Fruit fly (Drosophila melanogaster) whole organism, prepupa: ENCODE results near the gene CG31278.
A peak's percentile ranks its signal among the peaks of the same experiment; 100 is the strongest.

Experiments
- Blimp-1 ChIP-seq: fragments of 200-800 bp; sonication (Bioruptor generic); optimal IDR thresholded peaks from 3 replicates; lab custom pipeline; 2017; ENCODE audit warnings: missing biosample characterization, missing genetic modification characterization, mild to moderate bottlenecking, moderate library complexity, missing genetic modification reagents
- CG10631 ChIP-seq: fragments of 200-800 bp; sonication (Bioruptor generic); optimal IDR thresholded peaks from 2 replicates; lab custom pipeline; 2016; ENCODE audit warnings: missing biosample characterization, missing genetic modification characterization
- CG10669 ChIP-seq: fragments of 200-800 bp; sonication (Bioruptor generic); optimal IDR thresholded peaks from 3 replicates; lab custom pipeline; 2018; ENCODE audit warnings: missing biosample characterization, mild to moderate bottlenecking, missing genetic modification characterization, moderate library complexity
- CG11294 ChIP-seq: fragments of 200-800 bp; sonication (Bioruptor generic); IDR thresholded peaks from 2 replicates; pipeline ENCODE4 v1.3.6; 2022; ENCODE audit warnings: missing biosample characterization, missing genetic modification characterization
- CG11762 ChIP-seq: fragments of 200-800 bp; sonication (Bioruptor generic); optimal IDR thresholded peaks from 3 replicates; lab custom pipeline; 2016; ENCODE audit warnings: missing biosample characterization, missing genetic modification characterization; ENCODE audit not compliant: insufficient read depth
- CG11902 ChIP-seq: fragments of 200-800 bp; sonication (Bioruptor generic); optimal IDR thresholded peaks from 3 replicates; lab custom pipeline; 2016; ENCODE audit warnings: missing biosample characterization, missing genetic modification characterization
- CG1621 ChIP-seq: fragments of 200-800 bp; sonication (Bioruptor generic); optimal IDR thresholded peaks from 3 replicates; lab custom pipeline; 2018; ENCODE audit warnings: missing biosample characterization, mild to moderate bottlenecking, missing genetic modification characterization
- CG16779 ChIP-seq: fragments of 200-800 bp; sonication (Bioruptor generic); optimal IDR thresholded peaks from 3 replicates; lab custom pipeline; 2017; ENCODE audit warnings: missing biosample characterization, mild to moderate bottlenecking, missing genetic modification characterization
- CG32006 ChIP-seq: fragments of 200-800 bp; sonication (Bioruptor generic); optimal IDR thresholded peaks from 3 replicates; lab custom pipeline; 2017; ENCODE audit warnings: missing biosample characterization, mild to moderate bottlenecking, missing genetic modification characterization
- CG34406 ChIP-seq: fragments of 200-800 bp; sonication (Bioruptor generic); optimal IDR thresholded peaks from 3 replicates; lab custom pipeline; 2016; ENCODE audit warnings: missing biosample characterization, missing genetic modification characterization
- CG4318 ChIP-seq: fragments of 200-800 bp; sonication (Bioruptor generic); optimal IDR thresholded peaks from 3 replicates; lab custom pipeline; 2017; ENCODE audit warnings: missing biosample characterization, mild to moderate bottlenecking, missing genetic modification characterization
- CG6163 ChIP-seq: fragments of 200-800 bp; sonication (Bioruptor generic); IDR thresholded peaks from 3 replicates; pipeline ENCODE4 v1.3.6; 2022; ENCODE audit warnings: missing biosample characterization, missing genetic modification characterization
- CG6276 ChIP-seq: fragments of 200-800 bp; sonication (Bioruptor generic); optimal IDR thresholded peaks from 2 replicates; lab custom pipeline; 2017; ENCODE audit warnings: missing biosample characterization, mild to moderate bottlenecking, missing genetic modification characterization
- CG6808 ChIP-seq: fragments of 200-800 bp; sonication (Bioruptor generic); optimal IDR thresholded peaks from 3 replicates; lab custom pipeline; 2017; ENCODE audit warnings: missing biosample characterization, missing genetic modification characterization, mild to moderate bottlenecking, moderate library complexity, missing genetic modification reagents
- CG6854 ChIP-seq: fragments of 200-800 bp; sonication (Bioruptor generic); optimal IDR thresholded peaks from 2 replicates; lab custom pipeline; 2017; ENCODE audit warnings: missing biosample characterization, mild to moderate bottlenecking, missing genetic modification characterization
- CG7368 ChIP-seq: fragments of 200-800 bp; sonication (Bioruptor generic); optimal IDR thresholded peaks from 3 replicates; lab custom pipeline; 2016; ENCODE audit warnings: missing biosample characterization, missing genetic modification characterization
- CG8119 ChIP-seq: fragments of 200-800 bp; sonication (Bioruptor generic); IDR thresholded peaks from 3 replicates; pipeline ENCODE4 v1.3.6; 2022; ENCODE audit warnings: missing biosample characterization, missing genetic modification characterization
- CG8319 ChIP-seq: fragments of 200-800 bp; sonication (Bioruptor generic); optimal IDR thresholded peaks from 3 replicates; lab custom pipeline; 2016; ENCODE audit warnings: missing biosample characterization, missing genetic modification characterization
- CG8632 ChIP-seq: fragments of 200-800 bp; sonication (Bioruptor generic); optimal IDR thresholded peaks from 3 replicates; lab custom pipeline; 2016; ENCODE audit warnings: missing biosample characterization, missing genetic modification characterization
- CG9139 ChIP-seq: fragments of 200-800 bp; sonication (Bioruptor generic); optimal IDR thresholded peaks from 3 replicates; lab custom pipeline; 2017; ENCODE audit warnings: missing biosample characterization, mild to moderate bottlenecking, missing genetic modification characterization
- Eip75B ChIP-seq: fragments of 200-800 bp; sonication (Bioruptor generic); optimal IDR thresholded peaks from 3 replicates; lab custom pipeline; 2016; ENCODE audit warnings: missing biosample characterization, missing genetic modification characterization
- Eip78C ChIP-seq: fragments of 200-800 bp; sonication (Bioruptor generic); peaks from one replicate; lab custom pipeline; 2016; ENCODE audit warnings: missing biosample characterization, missing genetic modification characterization
- Ets21C ChIP-seq: fragments of 200-800 bp; sonication (Bioruptor generic); optimal IDR thresholded peaks from 3 replicates; lab custom pipeline; 2016; ENCODE audit warnings: missing biosample characterization, missing genetic modification characterization
- Ets96B ChIP-seq: fragments of 200-800 bp; optimal IDR thresholded peaks from 2 replicates; lab custom pipeline; 2019; ENCODE audit warnings: missing biosample characterization, mild to moderate bottlenecking, missing genetic modification characterization, moderate library complexity
- Gug ChIP-seq: fragments of 200-800 bp; sonication (Bioruptor generic); IDR thresholded peaks from 2 replicates; pipeline ENCODE4 v1.3.6; 2022; ENCODE audit warnings: missing biosample characterization, missing genetic modification characterization
- Hr38 ChIP-seq: sonication (Bioruptor generic); optimal IDR thresholded peaks from 2 replicates; lab custom pipeline; 2016; ENCODE audit warnings: missing biosample characterization, missing genetic modification characterization
- Hr4 ChIP-seq: fragments of 200-800 bp; sonication (Bioruptor generic); optimal IDR thresholded peaks from 3 replicates; lab custom pipeline; 2016; ENCODE audit warnings: missing biosample characterization, missing genetic modification characterization
- Met ChIP-seq: fragments of 200-800 bp; sonication (Bioruptor generic); optimal IDR thresholded peaks from 3 replicates; lab custom pipeline; 2016; ENCODE audit warnings: missing biosample characterization, missing genetic modification characterization
- OdsH ChIP-seq: fragments of 200-800 bp; sonication (Bioruptor generic); optimal IDR thresholded peaks from 3 replicates; lab custom pipeline; 2016; ENCODE audit warnings: missing biosample characterization, missing genetic modification characterization
- Sox102F ChIP-seq: fragments of 200-800 bp; sonication (Bioruptor generic); optimal IDR thresholded peaks from 2 replicates; lab custom pipeline; 2016; ENCODE audit warnings: missing biosample characterization, mild to moderate bottlenecking, missing genetic modification characterization
- Sox14 ChIP-seq: fragments of 200-800 bp; sonication (Bioruptor generic); optimal IDR thresholded peaks from 3 replicates; lab custom pipeline; 2016; ENCODE audit warnings: missing biosample characterization, missing genetic modification characterization
- Sox15 ChIP-seq: fragments of 200-800 bp; sonication (Bioruptor generic); optimal IDR thresholded peaks from 3 replicates; lab custom pipeline; 2016; ENCODE audit warnings: missing biosample characterization, missing genetic modification characterization
- acj6 ChIP-seq: fragments of 200-800 bp; sonication (Bioruptor generic); optimal IDR thresholded peaks from 3 replicates; lab custom pipeline; 2016; ENCODE audit warnings: missing biosample characterization, missing genetic modification characterization
- cyc ChIP-seq: fragments of 200-800 bp; sonication (Bioruptor generic); optimal IDR thresholded peaks from 3 replicates; lab custom pipeline; 2016; ENCODE audit warnings: missing biosample characterization, missing genetic modification characterization
- dac ChIP-seq: fragments of 200-800 bp; sonication (Bioruptor generic); optimal IDR thresholded peaks from 2 replicates; lab custom pipeline; 2017; ENCODE audit warnings: missing biosample characterization, mild to moderate bottlenecking, missing genetic modification characterization
- dsx ChIP-seq: fragments of 200-800 bp; optimal IDR thresholded peaks from 3 replicates; lab custom pipeline; 2019; ENCODE audit warnings: missing biosample characterization, mild to moderate bottlenecking, missing genetic modification characterization, moderate library complexity; ENCODE audit not compliant: poor library complexity, severe bottlenecking
- esn ChIP-seq: fragments of 200-800 bp; sonication (Bioruptor generic); optimal IDR thresholded peaks from 2 replicates; lab custom pipeline; 2016; ENCODE audit warnings: missing biosample characterization, mild to moderate bottlenecking, missing genetic modification characterization, moderate library complexity
- fd59A ChIP-seq: fragments of 200-800 bp; sonication (Bioruptor generic); optimal IDR thresholded peaks from 2 replicates; lab custom pipeline; 2017; ENCODE audit warnings: missing biosample characterization, mild to moderate bottlenecking, missing genetic modification characterization, missing genetic modification reagents
- fd85E ChIP-seq: fragments of 200-800 bp; sonication (Bioruptor generic); optimal IDR thresholded peaks from 3 replicates; lab custom pipeline; 2016; ENCODE audit warnings: missing biosample characterization, missing genetic modification characterization
- fkh ChIP-seq: fragments of 200-800 bp; sonication (Bioruptor generic); optimal IDR thresholded peaks from 3 replicates; lab custom pipeline; 2017; ENCODE audit warnings: missing biosample characterization, mild to moderate bottlenecking, missing genetic modification characterization, moderate library complexity
- net ChIP-seq: fragments of 200-800 bp; sonication (Bioruptor generic); optimal IDR thresholded peaks from 3 replicates; lab custom pipeline; 2016; ENCODE audit warnings: missing biosample characterization, missing genetic modification characterization
- pdm3 ChIP-seq: fragments of 200-800 bp; sonication (Bioruptor generic); optimal IDR thresholded peaks from 3 replicates; lab custom pipeline; 2016; ENCODE audit warnings: missing biosample characterization, missing genetic modification characterization
- salr ChIP-seq, 2 experiments: fragments of 200-800 bp; sonication (Bioruptor generic); optimal IDR thresholded peaks; 3 replicates each; lab custom pipeline; 2016 to 2018; ENCODE audit warnings: missing biosample characterization in 2 of 2, missing genetic modification characterization in 2 of 2, mild to moderate bottlenecking in 1 of 2
- spab ChIP-seq: fragments of 200-800 bp; sonication (Bioruptor generic); optimal IDR thresholded peaks from 2 replicates; lab custom pipeline; 2017; ENCODE audit warnings: missing biosample characterization, mild to moderate bottlenecking, missing genetic modification characterization, missing genetic modification reagents
- ss ChIP-seq, 2 experiments: fragments of 200-800 bp; sonication (Bioruptor generic); optimal IDR thresholded peaks; 2 replicates in 1 of 2; 3 replicates in 1 of 2; lab custom pipeline; 2017 to 2018; ENCODE audit warnings: mild to moderate bottlenecking in 2 of 2, missing biosample characterization in 2 of 2, missing genetic modification characterization in 2 of 2, moderate library complexity in 1 of 2
- svp ChIP-seq: fragments of 200-800 bp; sonication (Bioruptor generic); peaks from one replicate; lab custom pipeline; 2016; ENCODE audit warnings: missing biosample characterization, missing genetic modification characterization
- topi ChIP-seq: fragments of 200-800 bp; sonication (Bioruptor generic); optimal IDR thresholded peaks from 3 replicates; lab custom pipeline; 2016; ENCODE audit warnings: missing biosample characterization, missing genetic modification characterization
- vri ChIP-seq: fragments of 200-800 bp; sonication (Bioruptor generic); optimal IDR thresholded peaks from 3 replicates; lab custom pipeline; 2016; ENCODE audit warnings: missing biosample characterization, mild to moderate bottlenecking, missing genetic modification characterization

Gene CG31278

DNA sequence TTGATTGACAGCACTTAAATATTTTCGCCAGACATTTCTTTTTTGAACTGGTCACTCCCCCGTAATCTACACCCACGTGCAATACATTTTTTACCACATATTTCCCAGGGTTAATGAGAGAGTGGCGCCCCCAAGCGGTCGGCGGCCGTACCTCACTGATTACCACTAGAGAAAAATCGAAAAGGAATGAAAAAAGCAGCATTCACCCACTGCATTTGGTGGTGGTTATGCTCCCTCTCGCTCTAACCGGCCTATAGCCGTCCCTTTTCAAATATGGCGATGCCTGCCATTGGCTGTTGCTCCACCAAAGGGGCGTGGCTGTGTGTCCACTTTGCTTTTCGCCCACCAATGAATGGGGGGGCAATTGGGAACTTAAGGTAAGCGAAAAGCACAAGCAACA lies 43.2 kb downstream of the CG31278 start (continued):
- TF ChIP-seq Hr4 (GFP tag; lab: Kevin White, UChicago) (peak; percentile 42), CG6163 (GFP tag; lab: Robert Waterston, UW) (peak; percentile 84), CG8119 (GFP tag; lab: Robert Waterston, UW) (peak; percentile 55; the same call in 1 of the 3 replicates), CG6276 (GFP tag; lab: Kevin White, UChicago) (peak; percentile 41), Hr38 (no peak), fd59A (GFP tag; lab: Kevin White, UChicago) (peak; percentile 40), OdsH (GFP tag; lab: Kevin White, UChicago) (peak; percentile 43), CG8632 (no peak), CG6854 (peak; percentile 13), cyc (no peak), CG10669 (GFP tag; lab: Kevin White, UChicago) (peak; percentile 54), CG16779 (tag; lab: Kevin White, UChicago) (peak; percentile 10), Sox14 (GFP tag; lab: Kevin White, UChicago) (peak; percentile 40), Sox15 (GFP tag; lab: Kevin White, UChicago) (no peak)

DNA sequence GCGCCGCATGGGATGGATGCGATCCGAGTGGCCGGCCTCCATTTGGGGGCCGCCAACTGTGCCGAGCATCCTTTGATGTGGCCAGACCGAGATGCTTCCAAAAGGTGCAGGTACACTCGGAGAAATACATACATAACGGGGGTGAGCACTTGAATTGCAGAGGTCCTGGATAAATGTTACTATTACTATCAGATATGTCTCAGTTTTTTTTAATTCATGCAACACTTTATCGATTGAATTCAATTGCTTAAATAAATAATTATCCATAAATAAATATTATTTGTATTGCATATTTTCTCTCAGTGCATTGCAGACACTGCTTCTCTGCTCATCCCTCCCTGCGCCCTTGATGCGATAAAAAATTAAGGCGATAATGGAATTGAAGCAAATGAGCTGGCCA lies 47.0 kb downstream of the CG31278 start:
- TF ChIP-seq CG1621 (tag; lab: Kevin White, UChicago) (peak; percentile 62), topi (GFP tag; lab: Kevin White, UChicago) (peak; percentile 54), Hr38 (no peak), cyc (peak; percentile 61), Gug (GFP tag; lab: Robert Waterston, UW) (no peak), dac (GFP tag; lab: Kevin White, UChicago) (no peak), dsx (GFP tag; lab: Kevin White, UChicago) (peak; percentile 50), Met (peak; percentile 73), CG9139 (GFP tag; lab: Kevin White, UChicago) (no peak), CG11902 (GFP tag; lab: Kevin White, UChicago) (peak; percentile 47), fkh (no peak), acj6 (GFP tag; lab: Kevin White, UChicago) (peak; percentile 67), net (GFP tag; lab: Kevin White, UChicago) (peak; percentile 27), pdm3 (GFP tag; lab: Kevin White, UChicago) (peak; percentile 43), CG11294 (no peak), Ets21C (GFP tag; lab: Kevin White, UChicago) (peak; percentile 13), CG10631 (GFP tag; lab: Kevin White, UChicago) (peak; percentile 69), ss (GFP tag; optimal IDR thresholded peaks at IDR 0.05; lab: Kevin White, UChicago) (peak; percentile 33 to 72), Eip78C (peak; percentile 86), Sox102F (peak; percentile 28), spab (GFP tag; lab: Kevin White, UChicago) (peak; percentile 72), Blimp-1 (peak; percentile 22), CG7368 (GFP tag; lab: Kevin White, UChicago) (no peak), CG10669 (GFP tag; lab: Kevin White, UChicago) (peak; percentile 71), CG16779 (tag; lab: Kevin White, UChicago) (no peak), CG34406 (GFP tag; lab: Kevin White, UChicago) (peak; percentile 61), salr (GFP tag; optimal IDR thresholded peaks at IDR 0.05; lab: Kevin White, UChicago) (peak in 1 of 2 experiments; percentile 29), CG6276 (GFP tag; lab: Kevin White, UChicago) (no peak), CG4318 (GFP tag; lab: Kevin White, UChicago) (no peak), svp (GFP tag; lab: Kevin White, UChicago) (peak; percentile 78), CG6854 (no peak), Eip75B (peak; percentile 59), fd85E (no peak), Hr4 (GFP tag; lab: Kevin White, UChicago) (no peak), Sox15 (GFP tag; lab: Kevin White, UChicago) (peak; percentile 16), CG8119 (GFP tag; lab: Robert Waterston, UW) (0 out of 3 replicates have a peak, but pooled peaks have one; percentile 15), CG11762 (GFP tag; lab: Kevin White, UChicago) (peak; percentile 24), CG6808 (GFP tag; lab: Kevin White, UChicago) (peak; percentile 81), CG8319 (GFP tag; lab: Kevin White, UChicago) (peak; percentile 15), Ets96B (tag; lab: Kevin White, UChicago) (peak; percentile 69), fd59A (GFP tag; lab: Kevin White, UChicago) (peak; percentile 60), esn (peak; percentile 70), vri (peak; percentile 38), CG32006 (GFP tag; lab: Kevin White, UChicago) (peak; percentile 41)
